Fruit fly (Drosophila melanogaster) whole organism, wandering third instar larva: ENCODE measurements around the gene CG12590.

ENCODE experiments used
- Dfd ChIP-seq: fragments of >200 bp; optimal IDR thresholded peaks from 2 replicates; lab custom pipeline; 2017; ENCODE audit warnings: missing biosample characterization, missing genetic modification characterization
- Dif ChIP-seq: fragments of 200-275, 200-300 bp; sonication (Bioruptor generic); optimal IDR thresholded peaks from 2 replicates; lab custom pipeline; 2018; ENCODE audit warnings: missing biosample characterization, missing genetic modification characterization; ENCODE audit not compliant: partially characterized antibody
- HLH106 ChIP-seq: fragments of 200-800 bp; optimal IDR thresholded peaks from 3 replicates; lab custom pipeline; 2019; ENCODE audit warnings: missing biosample characterization, mild to moderate bottlenecking, missing genetic modification characterization, moderate library complexity
- Hnf4 ChIP-seq: fragments of 200-800 bp; sonication (Bioruptor generic); optimal IDR thresholded peaks from 2 replicates; lab custom pipeline; 2016; ENCODE audit warnings: missing biosample characterization, mild to moderate bottlenecking, missing genetic modification characterization
- Hr78 ChIP-seq: fragments of >200 bp; optimal IDR thresholded peaks from 2 replicates; lab custom pipeline; 2017; ENCODE audit warnings: missing biosample characterization, missing genetic modification characterization
- N ChIP-seq: fragments of >200 bp; optimal IDR thresholded peaks from 2 replicates; lab custom pipeline; 2018; ENCODE audit warnings: missing biosample characterization, missing external identifiers, missing genetic modification characterization
- Rel ChIP-seq, 2 experiments: fragments of 200-800 bp; sonication (Bioruptor generic) in 1 of 2; optimal IDR thresholded peaks; 2 replicates in 1 of 2; 3 replicates in 1 of 2; lab custom pipeline; 2016 to 2019; ENCODE audit warnings: mild to moderate bottlenecking in 2 of 2, missing biosample characterization in 2 of 2, missing genetic modification characterization in 2 of 2, moderate library complexity in 1 of 2
- Vsx2 ChIP-seq: fragments of 200-300, 225-300 bp; sonication (Bioruptor generic); optimal IDR thresholded peaks from 2 replicates; lab custom pipeline; 2018; ENCODE audit warnings: missing biosample characterization, missing genetic modification characterization; ENCODE audit not compliant: partially characterized antibody
- br ChIP-seq: fragments of 200-800 bp; sonication (Bioruptor generic); optimal IDR thresholded peaks from 2 replicates; lab custom pipeline; 2016; ENCODE audit warnings: missing biosample characterization, missing genetic modification characterization
- woc ChIP-seq: sonication (Bioruptor generic); optimal IDR thresholded peaks from 2 replicates; lab custom pipeline; 2016; ENCODE audit warnings: missing biosample characterization, mild to moderate bottlenecking, missing genetic modification characterization

DNA sequence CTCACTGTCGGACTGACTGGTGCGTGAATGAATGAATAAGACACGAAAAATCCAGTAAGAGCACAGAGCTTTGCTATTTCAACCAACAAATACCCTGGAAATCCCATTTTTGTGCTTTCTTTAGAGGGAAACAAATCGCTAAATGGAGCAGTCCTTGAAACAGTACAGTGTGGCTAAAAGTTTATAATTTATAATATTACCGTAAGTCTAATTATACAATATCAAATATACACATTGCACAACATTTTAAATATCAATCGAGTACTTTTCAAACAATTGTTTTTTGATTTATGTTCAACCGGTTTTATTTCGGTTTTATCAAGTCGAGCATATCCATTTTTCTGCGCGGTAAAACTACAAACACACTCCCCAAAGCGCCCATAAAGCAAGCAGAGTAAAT, 33.9 kb downstream of the CG12590 start:
- TF ChIP-seq Vsx2 (GFP tag; lab: Kevin White, UChicago) (no peak), Rel (GFP tag; optimal IDR thresholded peaks at IDR 0.05; lab: Kevin White, UChicago) (no peak), Rel (tag; optimal IDR thresholded peaks at IDR 0.05; lab: Kevin White, UChicago) (no peak), N (GFP tag; lab: Kevin White, UChicago) (no peak), br (no peak), woc (GFP tag; lab: Kevin White, UChicago) (no peak), Dfd (GFP tag; lab: Kevin White, UChicago) (no peak), HLH106 (tag; lab: Kevin White, UChicago) (no peak), Hr78 (GFP tag; lab: Kevin White, UChicago) (no peak), Dif (GFP tag; lab: Kevin White, UChicago) (no peak), Hnf4 (GFP tag; lab: Kevin White, UChicago) (no peak)
